Worm (Caenorhabditis elegans) whole organism, young adult: ENCODE measurements around the gene C53A5.13.

Experiments used
- B0336.3 ChIP-seq: fragments of 200-800 bp; sonication (Bioruptor generic); IDR thresholded peaks from 2 replicates; pipeline ENCODE4 v1.3.6; 2022; ENCODE audit warnings: missing genetic modification characterization, missing compliant biosample characterization
- F10E7.11 ChIP-seq: sonication (generic microtip); optimal IDR thresholded peaks from 2 replicates; lab custom pipeline; 2017; ENCODE audit warnings: mild to moderate bottlenecking, missing genetic modification characterization, moderate library complexity, missing compliant biosample characterization
- F22D6.2 ChIP-seq: sonication (generic microtip); optimal IDR thresholded peaks from 2 replicates; lab custom pipeline; 2016; ENCODE audit warnings: mild to moderate bottlenecking, missing genetic modification characterization, missing compliant biosample characterization
- F33H1.4 ChIP-seq: fragments of 200-800 bp; sonication (Bioruptor generic); IDR thresholded peaks from 2 replicates; pipeline ENCODE4 v1.3.6; 2022; ENCODE audit warnings: missing genetic modification reagents, missing genetic modification characterization, missing compliant biosample characterization
- F37B4.10 ChIP-seq: fragments of 200-800 bp; sonication (Bioruptor generic); IDR thresholded peaks from 2 replicates; pipeline ENCODE4 v1.3.6; 2022; ENCODE audit warnings: missing genetic modification characterization, missing compliant biosample characterization
- F39B2.1 ChIP-seq: fragments of 200-800 bp; sonication (Bioruptor generic); IDR thresholded peaks from 2 replicates; pipeline ENCODE4 v1.3.6; 2022; ENCODE audit warnings: missing genetic modification reagents, missing genetic modification characterization, missing compliant biosample characterization
- F57C9.4 ChIP-seq: sonication (generic microtip); optimal IDR thresholded peaks from 2 replicates; lab custom pipeline; 2017; ENCODE audit warnings: mild to moderate bottlenecking, missing genetic modification characterization, missing compliant biosample characterization
- K11D2.4 ChIP-seq: fragments of 200-800 bp; sonication (Bioruptor generic); IDR thresholded peaks from 2 replicates; pipeline ENCODE4 v1.3.6; 2022; ENCODE audit warnings: missing genetic modification reagents, missing genetic modification characterization, missing compliant biosample characterization
- Y53F4B.3 ChIP-seq: fragments of 200-800 bp; sonication (Bioruptor generic); IDR thresholded peaks from 2 replicates; pipeline ENCODE4 v1.3.6; 2022; ENCODE audit warnings: missing genetic modification reagents, missing genetic modification characterization, missing compliant biosample characterization
- Y56A3A.18 ChIP-seq: fragments of 200-800 bp; sonication (Bioruptor generic); IDR thresholded peaks from 2 replicates; pipeline ENCODE4 v1.3.6; 2022; ENCODE audit warnings: missing genetic modification reagents, missing genetic modification characterization, missing compliant biosample characterization
- Y67H2A.10 ChIP-seq: fragments of 200-800 bp; sonication (Bioruptor generic); conservative IDR thresholded peaks from 2 replicates; pipeline ENCODE4 v1.3.6; 2022; ENCODE audit warnings: missing genetic modification reagents, missing genetic modification characterization, missing compliant biosample characterization
- Y95B8A.8 ChIP-seq: fragments of 200-800 bp; sonication (Bioruptor generic); IDR thresholded peaks from 2 replicates; pipeline ENCODE4 v1.3.6; 2022; ENCODE audit warnings: missing genetic modification reagents, missing genetic modification characterization, missing compliant biosample characterization
- ZK185.1 ChIP-seq: sonication (generic microtip); optimal IDR thresholded peaks from 2 replicates; lab custom pipeline; 2016; ENCODE audit warnings: mild to moderate bottlenecking, missing genetic modification characterization, missing compliant biosample characterization; ENCODE audit not compliant: poor library complexity, severe bottlenecking
- ama-1 ChIP-seq, 3 experiments: fragments of 150-350 bp in 1 of 3; sonication (generic microtip) in 2 of 3; optimal IDR thresholded peaks; 2 replicates each; lab custom pipeline; 2014 to 2018; ENCODE audit warnings: missing biosample characterization in 2 of 3, missing genetic modification characterization in 2 of 3, missing genetic modification reagents in 2 of 3
- atf-7 ChIP-seq: sonication (generic microtip); optimal IDR thresholded peaks from 2 replicates; lab custom pipeline; 2017; ENCODE audit warnings: mild to moderate bottlenecking, missing genetic modification characterization, missing compliant biosample characterization
- attf-5 ChIP-seq: fragments of 200-800 bp; sonication (Bioruptor generic); optimal IDR thresholded peaks from 2 replicates; lab custom pipeline; 2018; ENCODE audit warnings: mild to moderate bottlenecking, missing genetic modification characterization, missing compliant biosample characterization
- ceh-40 ChIP-seq: fragments of 200-800 bp; sonication (Bioruptor generic); IDR thresholded peaks from 2 replicates; pipeline ENCODE4 v1.3.6; 2022; ENCODE audit warnings: missing genetic modification characterization, missing compliant biosample characterization
- chd-7 ChIP-seq: sonication (generic microtip); optimal IDR thresholded peaks from 2 replicates; lab custom pipeline; 2016; ENCODE audit warnings: mild to moderate bottlenecking, missing genetic modification characterization, moderate library complexity, missing compliant biosample characterization
- ets-4 ChIP-seq: fragments of 200-800 bp; sonication (Bioruptor generic); optimal IDR thresholded peaks from 2 replicates; lab custom pipeline; 2018; ENCODE audit warnings: mild to moderate bottlenecking, missing genetic modification characterization, missing compliant biosample characterization
- him-1 ChIP-seq: sonication (generic microtip); optimal IDR thresholded peaks from 2 replicates; lab custom pipeline; 2016; ENCODE audit warnings: missing genotype, missing genetic modification reagents, missing genetic modification characterization, missing compliant biosample characterization
- hmg-1.2 ChIP-seq: fragments of 200-800 bp; sonication (Bioruptor generic); IDR thresholded peaks from 2 replicates; pipeline ENCODE4 v1.3.6; 2022; ENCODE audit warnings: missing genetic modification reagents, missing genetic modification characterization, missing compliant biosample characterization
- hmg-20 ChIP-seq: fragments of 200-800 bp; sonication (Bioruptor generic); IDR thresholded peaks from 2 replicates; pipeline ENCODE4 v1.3.6; 2022; ENCODE audit warnings: missing genetic modification reagents, missing genetic modification characterization, missing compliant biosample characterization
- hrde-1 ChIP-seq: sonication (generic microtip); optimal IDR thresholded peaks from 2 replicates; lab custom pipeline; 2016; ENCODE audit warnings: missing genetic modification characterization, mild to moderate bottlenecking, missing compliant biosample characterization, moderate library complexity, missing genotype, missing genetic modification reagents, borderline replicate concordance
- let-526 ChIP-seq: fragments of 200-800 bp; sonication (Bioruptor generic); IDR thresholded peaks from 2 replicates; pipeline ENCODE4 v1.3.6; 2022; ENCODE audit warnings: missing genetic modification reagents, missing genetic modification characterization, missing compliant biosample characterization
- lin-35 ChIP-seq, 3 experiments: fragments of 150-350 bp in 2 of 3; sonication (generic microtip) in 1 of 3; optimal IDR thresholded peaks; 2 replicates each; lab custom pipeline; 2014 to 2018; ENCODE audit warnings: missing biosample characterization in 3 of 3, missing genetic modification characterization in 3 of 3, missing genetic modification reagents in 3 of 3
- lin-40 ChIP-seq: sonication (generic microtip); optimal IDR thresholded peaks from 2 replicates; lab custom pipeline; 2016; ENCODE audit warnings: missing genetic modification characterization, mild to moderate bottlenecking, missing compliant biosample characterization, missing genotype, missing genetic modification reagents
- mcd-1 ChIP-seq: fragments of 200-800 bp; sonication (Bioruptor generic); IDR thresholded peaks from 2 replicates; pipeline ENCODE4 v1.3.6; 2022; ENCODE audit warnings: missing genetic modification reagents, missing genetic modification characterization, missing compliant biosample characterization
- mes-4 ChIP-seq: sonication (generic microtip); optimal IDR thresholded peaks from 2 replicates; lab custom pipeline; 2016; ENCODE audit warnings: missing genotype, missing genetic modification characterization, missing compliant biosample characterization
- nfya-1 ChIP-seq: sonication (generic microtip); optimal IDR thresholded peaks from 2 replicates; lab custom pipeline; 2017; ENCODE audit warnings: antibody characterized with exemption, missing compliant biosample characterization, missing genetic modification characterization, borderline replicate concordance; ENCODE audit not compliant: insufficient read depth
- nhr-120 ChIP-seq: fragments of 200-800 bp; sonication (Bioruptor generic); IDR thresholded peaks from 2 replicates; pipeline ENCODE4 v1.3.6; 2022; ENCODE audit warnings: missing genetic modification characterization, missing compliant biosample characterization
- nhr-90 ChIP-seq: sonication (generic microtip); optimal IDR thresholded peaks from 2 replicates; lab custom pipeline; 2016; ENCODE audit warnings: missing genotype, mild to moderate bottlenecking, missing genetic modification characterization, missing compliant biosample characterization
- pha-4 ChIP-seq: fragments of 150-350 bp; sonication (generic microtip); optimal IDR thresholded peaks from 2 replicates; lab custom pipeline; 2014; ENCODE audit warnings: missing biosample characterization, missing genetic modification reagents, missing genetic modification characterization
- tbx-9 ChIP-seq: sonication (generic microtip); optimal IDR thresholded peaks from 2 replicates; lab custom pipeline; 2016; ENCODE audit warnings: borderline replicate concordance, missing genetic modification characterization, inconsistent platforms, missing compliant biosample characterization
- unc-130 ChIP-seq: sonication (generic microtip); optimal IDR thresholded peaks from 2 replicates; lab custom pipeline; 2016; ENCODE audit warnings: missing genetic modification reagents, missing genetic modification characterization, missing compliant biosample characterization
- unc-62 ChIP-seq: fragments of 150-350 bp; optimal IDR thresholded peaks from 2 replicates; lab custom pipeline; 2014; ENCODE audit warnings: missing biosample characterization, missing genetic modification reagents, missing genetic modification characterization
- ztf-18 ChIP-seq: sonication (generic microtip); optimal IDR thresholded peaks from 2 replicates; lab custom pipeline; 2016; ENCODE audit warnings: missing genotype, mild to moderate bottlenecking, missing genetic modification characterization, missing compliant biosample characterization
- ztf-6 ChIP-seq: fragments of 200-800 bp; sonication (Bioruptor generic); IDR thresholded peaks from 2 replicates; pipeline ENCODE4 v1.3.6; 2022; ENCODE audit warnings: missing genetic modification reagents, missing genetic modification characterization, missing compliant biosample characterization

C53A5.13 gene

DNA sequence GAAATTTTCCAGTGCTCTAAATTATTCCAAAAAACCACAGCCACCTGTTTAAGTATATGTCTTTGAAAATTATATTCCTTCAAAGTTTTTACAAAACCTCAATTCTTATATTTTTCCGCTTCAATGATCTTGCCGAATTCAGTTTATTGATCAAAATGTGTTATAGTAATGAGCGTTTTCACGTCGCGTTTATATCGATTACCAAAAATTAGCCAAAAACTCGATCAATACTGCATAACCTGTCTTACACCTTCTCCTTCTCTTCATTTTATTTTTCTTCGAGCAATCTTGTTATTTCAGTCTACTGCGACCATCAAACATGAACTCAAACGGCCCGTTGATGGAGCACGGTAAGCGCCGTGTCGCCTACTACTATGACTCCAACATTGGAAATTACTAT is 21.6 kb upstream of the C53A5.13 start, which contains the start of gene hda-1 (continued):
- TF ChIP-seq atf-7 (tag; lab: Kevin White, UChicago) (no peak), F57C9.4 (no peak)
- TF ChIP-seq, all 124 proteins: peak for 0

ce11 chrV:14527210-14527609 is 19.5 kb upstream of the C53A5.13 start:
- no peak for TF ChIP-seq ztf-18 (tag; lab: Kevin White, UChicago)
- TF ChIP-seq hrde-1 (tag; lab: Kevin White, UChicago): no peak
- no peak for TF ChIP-seq Y95B8A.8
- TF ChIP-seq K11D2.4: no peak
- no peak for TF ChIP-seq ztf-6
- TF ChIP-seq ceh-40: no peak
- no peak for TF ChIP-seq mcd-1 (GFP tag; lab: Robert Waterston, UW)
- no peak for TF ChIP-seq lin-35 (GFP tag; optimal IDR thresholded peaks at IDR 0.05; lab: Kevin White, UChicago)
- no peak for TF ChIP-seq F10E7.11 (tag; lab: Kevin White, UChicago)
- TF ChIP-seq F33H1.4 (GFP tag; lab: Robert Waterston, UW): no peak
- no peak for TF ChIP-seq F39B2.1 (GFP tag; lab: Robert Waterston, UW)
- no peak for TF ChIP-seq nhr-90 (tag; lab: Kevin White, UChicago)

DNA sequence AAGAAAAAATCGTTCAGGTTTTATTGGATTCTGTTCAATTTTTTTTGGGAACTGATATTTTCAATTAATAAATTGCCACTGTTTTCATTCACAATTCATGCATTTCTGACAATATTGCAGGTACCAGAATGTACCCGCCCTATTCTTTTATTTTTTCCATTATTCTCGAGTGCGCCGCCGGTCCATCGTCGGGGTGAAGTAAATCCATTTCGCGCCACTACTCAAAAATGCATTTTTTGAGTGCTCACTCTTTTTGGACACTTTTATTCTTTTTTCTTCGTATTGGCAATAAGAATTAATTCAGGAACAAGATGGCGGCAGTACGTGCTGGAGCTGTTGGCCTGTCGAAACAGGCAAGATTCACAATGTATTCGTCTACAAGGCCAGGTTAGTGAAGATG is 15.9 kb upstream of the C53A5.13 start, which contains the start of gene kcnl-4:
Gene kcnl-4, plus strand, starts transcription at position 301 of the 400 bp plus-strand sequence.
- TF ChIP-seq F22D6.2 (tag; lab: Kevin White, UChicago) (no peak), lin-40 (no peak), mes-4 (no peak), Y67H2A.10 (GFP tag; lab: Robert Waterston, UW) (no peak), tbx-9 (tag; lab: Kevin White, UChicago) (no peak), attf-5 (GFP tag; lab: Kevin White, UChicago) (no peak), unc-130 (GFP tag; lab: Kevin White, UChicago) (no peak), B0336.3 (GFP tag; lab: Robert Waterston, UW) (no peak), nfya-1 (tag; lab: Kevin White, UChicago) (no peak), ZK185.1 (tag; lab: Kevin White, UChicago) (no peak), him-1 (tag; lab: Kevin White, UChicago) (no peak), Y56A3A.18 (no peak), pha-4 (tag; lab: Kevin White, UChicago) (no peak), let-526 (GFP tag; lab: Robert Waterston, UW) (no peak), K11D2.4 (no peak), hmg-1.2 (GFP tag; lab: Robert Waterston, UW) (no peak), unc-62 (no peak), F37B4.10 (GFP tag; lab: Robert Waterston, UW) (no peak), hmg-20 (no peak)

DNA sequence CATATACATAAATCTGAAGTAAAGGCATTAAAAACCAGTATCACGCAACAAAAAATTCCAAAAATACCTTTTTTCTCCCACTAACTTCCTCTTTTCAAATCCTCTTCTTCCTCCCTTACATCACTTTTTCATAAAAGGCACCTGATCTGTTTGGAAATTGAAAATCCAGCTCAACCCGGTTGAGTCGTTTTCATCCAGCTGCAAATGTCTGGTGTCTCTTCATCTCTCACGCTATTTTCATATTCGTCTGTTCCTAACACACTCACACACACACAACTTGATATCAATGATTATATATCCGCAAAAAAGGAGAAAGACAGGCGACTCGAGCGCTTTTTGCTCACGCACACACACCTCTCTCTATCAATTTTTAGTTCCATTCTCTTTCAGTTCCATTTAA is 14.3 kb upstream of the C53A5.13 start:
- no peak for TF ChIP-seq F37B4.10 (GFP tag; lab: Robert Waterston, UW)
- TF ChIP-seq chd-7 (tag; lab: Kevin White, UChicago): no peak
- 0 out of 2 replicates have a peak, but pooled peaks have one; percentile 24 for TF ChIP-seq hmg-1.2 (GFP tag; lab: Robert Waterston, UW)
- TF ChIP-seq nhr-120 (GFP tag; lab: Robert Waterston, UW): no peak
- TF ChIP-seq mes-4: no peak
- no peak for TF ChIP-seq ets-4 (GFP tag; lab: Kevin White, UChicago)
- TF ChIP-seq Y53F4B.3 (GFP tag; lab: Robert Waterston, UW): no peak
- TF ChIP-seq ama-1 (optimal IDR thresholded peaks at IDR 0.05; lab: Kevin White, UChicago): no peak
- TF ChIP-seq ama-1 (GFP tag; optimal IDR thresholded peaks at IDR 0.05; lab: Kevin White, UChicago): no peak
